Fruit fly (Drosophila melanogaster): ENCODE data around the gene CG32485.

The CG32485 gene

dm6 chr3L:3045256-3045743, 4.8 kb upstream of the CG32485 start (continued):
- TF ChIP-seq dsx (GFP tag; optimal IDR thresholded peaks at IDR 0.05; ENCODE audit: poor library complexity, severe bottlenecking) (peak; percentile 86), spab (GFP tag; optimal IDR thresholded peaks at IDR 0.05) (peak; percentile 90), esn (GFP tag; optimal IDR thresholded peaks at IDR 0.05) (peak; percentile 92), dac (GFP tag; optimal IDR thresholded peaks at IDR 0.05) (no peak), lz (GFP tag; optimal IDR thresholded peaks at IDR 0.05) (peak; percentile 83), Gug (GFP tag; IDR thresholded peaks at IDR 0.05) (peak; percentile 54), CG34406 (GFP tag; optimal IDR thresholded peaks at IDR 0.05) (peak; percentile 94), CG1621 (tag; optimal IDR thresholded peaks at IDR 0.05) (peak; percentile 70), topi (GFP tag; optimal IDR thresholded peaks at IDR 0.05) (peak; percentile 85), CG11902 (GFP tag; optimal IDR thresholded peaks at IDR 0.05) (peak; percentile 65), CG32006 (GFP tag; optimal IDR thresholded peaks at IDR 0.05) (peak; percentile 84), CG8119 (GFP tag; IDR thresholded peaks at IDR 0.05) (peak; percentile 84), CG6792 (GFP tag; optimal IDR thresholded peaks at IDR 0.05) (peak; percentile 85), CG6276 (GFP tag; optimal IDR thresholded peaks at IDR 0.05) (peak; percentile 41), CG3919 (GFP tag; optimal IDR thresholded peaks at IDR 0.05) (peak; percentile 85), Smox (GFP tag; optimal IDR thresholded peaks at IDR 0.05) (peak; percentile 86)

dm6 chr3L:3046325-3047156, 3.6 kb upstream of the CG32485 start, which contains the start of the genes scramb2 and Sk2:
scramb2 (minus strand) TSS chr3L:3046812.
Sk2 (plus strand) TSS chr3L:3047087.
- peak; percentile 95 for TF ChIP-seq Eip93F (GFP tag; optimal IDR thresholded peaks at IDR 0.05)
- TF ChIP-seq CG10669 (GFP tag; optimal IDR thresholded peaks at IDR 0.05) = peak; percentile 95
- TF ChIP-seq esn (GFP tag; optimal IDR thresholded peaks at IDR 0.05) = peak; percentile 95
- peak; percentile 94 for TF ChIP-seq CG6792 (GFP tag; optimal IDR thresholded peaks at IDR 0.05)
- peak; percentile 97 for TF ChIP-seq CG3919 (GFP tag; optimal IDR thresholded peaks at IDR 0.05)
- TF ChIP-seq Sox15 (GFP tag; optimal IDR thresholded peaks at IDR 0.05) = peak; percentile 91
- TF ChIP-seq CG32006 (GFP tag; optimal IDR thresholded peaks at IDR 0.05) = peak; percentile 97
- TF ChIP-seq fd59A (GFP tag; optimal IDR thresholded peaks at IDR 0.05) = peak; percentile 94
- TF ChIP-seq cyc (GFP tag; optimal IDR thresholded peaks at IDR 0.05) = peak; percentile 94
- TF ChIP-seq salr (GFP tag; optimal IDR thresholded peaks at IDR 0.05) = peak; percentile 92 to 95
- peak; percentile 84 for TF ChIP-seq fd85E (GFP tag; optimal IDR thresholded peaks at IDR 0.05)
- peak; percentile 95 for TF ChIP-seq Sox102F (GFP tag; optimal IDR thresholded peaks at IDR 0.05)
- TF ChIP-seq CG6854 (GFP tag; optimal IDR thresholded peaks at IDR 0.05) = peak; percentile 92
- peak; percentile 95 for TF ChIP-seq CG16779 (tag; optimal IDR thresholded peaks at IDR 0.05)
- TF ChIP-seq CG6163 (GFP tag; IDR thresholded peaks at IDR 0.05) = peak; percentile 98
- peak; percentile 97 to 98 for TF ChIP-seq ss (GFP tag; optimal IDR thresholded peaks at IDR 0.05)
- TF ChIP-seq Eip75B (GFP tag; optimal IDR thresholded peaks at IDR 0.05) = peak; percentile 94
- TF ChIP-seq lz (GFP tag; optimal IDR thresholded peaks at IDR 0.05) = peak; percentile 94
- TF ChIP-seq Gug (GFP tag; IDR thresholded peaks at IDR 0.05) = peak; percentile 95
- TF ChIP-seq CG34406 (GFP tag; optimal IDR thresholded peaks at IDR 0.05) = peak; percentile 96
- TF ChIP-seq eg (GFP tag; IDR thresholded peaks at IDR 0.05) = peak; percentile 99
- peak; percentile 96 for TF ChIP-seq spab (GFP tag; optimal IDR thresholded peaks at IDR 0.05)
- TF ChIP-seq CG9139 (GFP tag; optimal IDR thresholded peaks at IDR 0.05) = peak; percentile 96
- TF ChIP-seq CG15336 (GFP tag; IDR thresholded peaks at IDR 0.05) = peak; percentile 98
- peak; percentile 92 for TF ChIP-seq dac (GFP tag; optimal IDR thresholded peaks at IDR 0.05)
- TF ChIP-seq Lpt (GFP tag; optimal IDR thresholded peaks at IDR 0.05) = peak; percentile 94
- TF ChIP-seq Sox14 (GFP tag; optimal IDR thresholded peaks at IDR 0.05) = peak; percentile 94
- TF ChIP-seq CG3032 (tag; optimal IDR thresholded peaks at IDR 0.05) = peak; percentile 96
- peak; percentile 89 for TF ChIP-seq CG11902 (GFP tag; optimal IDR thresholded peaks at IDR 0.05)
- peak; percentile 97 for TF ChIP-seq Hr4 (GFP tag; optimal IDR thresholded peaks at IDR 0.05)
- peak; percentile 94 for TF ChIP-seq Met (GFP tag; optimal IDR thresholded peaks at IDR 0.05)
- peak; percentile 98 for TF ChIP-seq CG8119 (GFP tag; IDR thresholded peaks at IDR 0.05)
- TF ChIP-seq CG1621 (tag; optimal IDR thresholded peaks at IDR 0.05) = peak; percentile 95
- peak; percentile 95 for TF ChIP-seq CG10631 (GFP tag; optimal IDR thresholded peaks at IDR 0.05)
- TF ChIP-seq topi (GFP tag; optimal IDR thresholded peaks at IDR 0.05) = peak; percentile 95
- TF ChIP-seq svp (GFP tag) = peak; percentile 97
- TF ChIP-seq Ets96B (tag; optimal IDR thresholded peaks at IDR 0.05) = peak; percentile 94
- TF ChIP-seq CG6276 (GFP tag; optimal IDR thresholded peaks at IDR 0.05) = peak; percentile 98
- TF ChIP-seq Hr39 (GFP tag; optimal IDR thresholded peaks at IDR 0.05) = peak; percentile 92
- TF ChIP-seq CG6808 (GFP tag; optimal IDR thresholded peaks at IDR 0.05) = peak; percentile 96
- peak; percentile 96 for TF ChIP-seq acj6 (GFP tag; optimal IDR thresholded peaks at IDR 0.05)
- TF ChIP-seq pdm3 (GFP tag; optimal IDR thresholded peaks at IDR 0.05) = peak; percentile 97

Data from whole organism, prepupa.